Fruit fly (Drosophila melanogaster): ENCODE measurements around the gene Mrp5.

Gene Mrp5

DNA sequence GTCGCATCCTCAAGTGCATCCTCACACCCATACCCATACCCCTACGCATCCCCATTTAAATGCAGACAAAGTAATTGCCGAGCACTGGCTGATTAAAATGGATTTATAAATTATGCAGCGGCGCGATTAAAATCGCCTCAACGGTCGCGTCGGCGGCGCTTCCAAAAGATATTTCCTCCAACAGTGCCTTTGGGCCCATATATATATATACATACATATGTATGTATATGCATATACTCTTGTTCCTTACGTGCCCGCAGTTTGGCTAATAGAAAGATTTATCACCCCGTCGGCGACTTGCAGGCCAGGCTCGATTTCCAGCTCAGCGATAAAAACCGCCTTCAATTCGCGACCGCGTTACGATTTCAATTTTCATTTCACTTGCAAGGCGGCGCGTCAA lies 58.7 kb downstream of the Mrp5 start:
- no peak for TF ChIP-seq CG15710 (tag; optimal IDR thresholded peaks at IDR 0.05)
- no peak for TF ChIP-seq CG13204 (GFP tag; optimal IDR thresholded peaks at IDR 0.05)
- no peak for TF ChIP-seq gl (tag; optimal IDR thresholded peaks at IDR 0.05)
- TF ChIP-seq fd96Ca (GFP tag; IDR thresholded peaks at IDR 0.05), result no peak
- no peak for TF ChIP-seq rn (GFP tag; IDR thresholded peaks at IDR 0.05)
- TF ChIP-seq Snoo (tag; optimal IDR thresholded peaks at IDR 0.05), result no peak
- no peak for TF ChIP-seq EcR (GFP tag; optimal IDR thresholded peaks at IDR 0.05)

All from whole organism, pupa.